Worm (Caenorhabditis elegans): Measurements from ENCODE around the gene T05A8.8.

ce11 chrII:2698378-2698777 lies 38.1 kb upstream of the T05A8.8 start, which contains the start of gene sri-62:
- TF ChIP-seq egl-27 (tag; optimal IDR thresholded peaks at IDR 0.05) (no peak), lsy-2 (tag; optimal IDR thresholded peaks at IDR 0.05) (no peak), alr-1 (tag; optimal IDR thresholded peaks at IDR 0.05) (no peak), fos-1 (tag; optimal IDR thresholded peaks at IDR 0.05) (no peak)

Measured in whole organism, L2 larva.